Worm (Caenorhabditis elegans): Measurements from ENCODE around the gene R08F11.1.

DNA sequence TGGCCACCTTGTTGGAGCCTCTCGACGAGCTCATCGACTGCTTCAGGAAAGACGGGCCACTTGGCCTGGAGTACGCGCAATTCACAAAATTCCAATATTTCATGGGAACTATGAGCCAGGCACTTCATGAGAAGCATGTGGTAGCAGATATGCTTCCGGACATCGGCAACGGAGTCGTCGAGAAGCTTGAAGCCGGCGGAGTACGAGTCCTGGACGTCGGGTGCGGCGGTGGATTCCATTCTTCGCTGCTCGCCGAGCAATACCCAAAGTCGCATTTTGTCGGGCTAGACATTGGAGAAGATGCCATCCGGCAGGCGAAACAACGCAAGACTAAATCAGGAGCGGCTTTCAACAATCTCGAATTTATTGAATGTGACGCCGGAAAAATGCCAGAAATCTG, 10.4 kb downstream of the R08F11.1 start:
- TF ChIP-seq klf-2 (GFP tag; conservative IDR thresholded peaks at IDR 0.05) (no peak), ref-1 (GFP tag; conservative IDR thresholded peaks at IDR 0.05) (no peak), tab-1 (GFP tag; IDR thresholded peaks at IDR 0.05) (no peak), flt-1 (GFP tag; IDR thresholded peaks at IDR 0.05) (no peak), cog-1 (tag; optimal IDR thresholded peaks at IDR 0.05) (no peak), ztf-29 (GFP tag; IDR thresholded peaks at IDR 0.05) (no peak)
